Worm (Caenorhabditis elegans) whole organism, L1 larva: ENCODE data around the gene K07F5.16.
"Not testable (repeated sequence)": the region's sequence is repeated elsewhere in the genome, so short reads cannot be mapped to it uniquely, and the experiment has no call there.

Source experiments
- C04F5.9 ChIP-seq: sonication (generic microtip); optimal IDR thresholded peaks from 2 replicates; lab custom pipeline; 2016; ENCODE audit warnings: missing genetic modification characterization, missing compliant biosample characterization
- C16A3.4 ChIP-seq: fragments of 150-350 bp; optimal IDR thresholded peaks from 2 replicates; lab custom pipeline; 2014; ENCODE audit warnings: missing biosample characterization, missing genetic modification characterization
- Y116A8C.19 ChIP-seq: sonication (generic microtip); optimal IDR thresholded peaks from 2 replicates; lab custom pipeline; 2016; ENCODE audit warnings: missing compliant biosample characterization, missing genetic modification characterization, borderline replicate concordance
- aha-1 ChIP-seq: fragments of 150-350 bp; optimal IDR thresholded peaks from 2 replicates; lab custom pipeline; 2014; ENCODE audit warnings: missing biosample characterization, missing genetic modification characterization
- ama-1 ChIP-seq: fragments of 150-350 bp; optimal IDR thresholded peaks from 2 replicates; lab custom pipeline; 2014
- ceh-82 ChIP-seq, 3 experiments: fragments of 150-350 bp in 1 of 3; sonication (generic microtip) in 2 of 3; optimal IDR thresholded peaks; 2 replicates each; lab custom pipeline; 2014 to 2017; ENCODE audit warnings: missing biosample characterization in 3 of 3, missing genetic modification characterization in 3 of 3
- ceh-88 ChIP-seq: fragments of 200-800 bp; sonication (Bioruptor generic); IDR thresholded peaks from 2 replicates; pipeline ENCODE4 v1.3.6; 2022; ENCODE audit warnings: missing genetic modification characterization, missing compliant biosample characterization
- ceh-90 ChIP-seq: sonication (generic microtip); optimal IDR thresholded peaks from 2 replicates; lab custom pipeline; 2016; ENCODE audit warnings: missing genetic modification characterization, missing compliant biosample characterization
- ces-1 ChIP-seq: fragments of 150-350 bp; optimal IDR thresholded peaks from 2 replicates; lab custom pipeline; 2014; ENCODE audit warnings: missing biosample characterization, missing genetic modification reagents, missing genetic modification characterization
- efl-3 ChIP-seq: fragments of 200-800 bp; sonication (Bioruptor generic); optimal IDR thresholded peaks from 2 replicates; lab custom pipeline; 2018; ENCODE audit warnings: mild to moderate bottlenecking, missing genetic modification characterization, missing compliant biosample characterization
- elt-3 ChIP-seq, 6 experiments: fragments of 150-350 bp in 1 of 6; sonication (generic microtip); optimal IDR thresholded peaks; 2 replicates each; lab custom pipeline; 2017 to 2018; ENCODE audit warnings: missing biosample characterization in 6 of 6, missing genetic modification characterization in 6 of 6, inconsistent platforms in 1 of 6
- ets-5 ChIP-seq: fragments of 200-800 bp; sonication (Bioruptor generic); IDR thresholded peaks from 2 replicates; pipeline ENCODE4 v1.3.6; 2022; ENCODE audit warnings: missing genetic modification characterization, missing compliant biosample characterization
- fos-1 ChIP-seq: fragments of 150-350 bp; optimal IDR thresholded peaks from 2 replicates; lab custom pipeline; 2014; ENCODE audit warnings: missing biosample characterization, missing genetic modification characterization
- grh-1 ChIP-seq: fragments of 200-800 bp; sonication (Bioruptor generic); IDR thresholded peaks from 2 replicates; pipeline ENCODE4 v1.3.6; 2022; ENCODE audit warnings: missing genetic modification reagents, missing genetic modification characterization, missing compliant biosample characterization
- hlh-17 ChIP-seq: fragments of 200-800 bp; sonication (Bioruptor generic); optimal IDR thresholded peaks from 2 replicates; lab custom pipeline; 2018; ENCODE audit warnings: missing genetic modification characterization, mild to moderate bottlenecking, missing compliant biosample characterization, moderate library complexity, borderline replicate concordance
- hlh-4 ChIP-seq: sonication (generic microtip); optimal IDR thresholded peaks from 2 replicates; lab custom pipeline; 2016; ENCODE audit warnings: mild to moderate bottlenecking, missing genetic modification characterization, missing compliant biosample characterization
- irx-1 ChIP-seq: sonication (generic microtip); optimal IDR thresholded peaks from 2 replicates; lab custom pipeline; 2016; ENCODE audit warnings: missing genetic modification characterization, missing compliant biosample characterization
- jun-1 ChIP-seq: fragments of 150-350 bp; optimal IDR thresholded peaks from 2 replicates; lab custom pipeline; 2014; ENCODE audit warnings: missing biosample characterization, missing genetic modification reagents, missing genetic modification characterization
- nhr-20 ChIP-seq: sonication (generic microtip); optimal IDR thresholded peaks from 2 replicates; lab custom pipeline; 2016; ENCODE audit warnings: mild to moderate bottlenecking, missing genetic modification characterization, missing compliant biosample characterization
- nhr-237 ChIP-seq: fragments of 150-350 bp; optimal IDR thresholded peaks from 2 replicates; lab custom pipeline; 2014; ENCODE audit warnings: missing biosample characterization, missing genetic modification characterization
- nhr-28 ChIP-seq: fragments of 150-350 bp; optimal IDR thresholded peaks from 2 replicates; lab custom pipeline; 2014; ENCODE audit warnings: missing biosample characterization, missing genetic modification characterization
- nhr-47 ChIP-seq: sonication (generic microtip); optimal IDR thresholded peaks from 2 replicates; lab custom pipeline; 2016; ENCODE audit warnings: mild to moderate bottlenecking, missing genetic modification characterization, moderate library complexity, missing compliant biosample characterization
- nhr-84 ChIP-seq: sonication (generic microtip); optimal IDR thresholded peaks from 2 replicates; lab custom pipeline; 2017; ENCODE audit warnings: missing biosample characterization, missing genetic modification characterization
- nhr-85 ChIP-seq: sonication (generic microtip); peaks from one replicate; lab custom pipeline; 2016; ENCODE audit warnings: missing genetic modification characterization, inconsistent platforms, missing compliant biosample characterization
- pqm-1 ChIP-seq: sonication (generic microtip); optimal IDR thresholded peaks from 3 replicates; lab custom pipeline; 2017; ENCODE audit warnings: missing biosample characterization, missing genetic modification characterization
- skn-1 ChIP-seq: fragments of 150-350 bp; optimal IDR thresholded peaks from 2 replicates; lab custom pipeline; 2014; ENCODE audit warnings: missing biosample characterization, missing genetic modification characterization
- snpc-4 ChIP-seq: fragments of 150-350 bp; optimal IDR thresholded peaks from 2 replicates; lab custom pipeline; 2014; ENCODE audit warnings: missing biosample characterization, missing genetic modification characterization
- tbx-2 ChIP-seq: sonication (generic microtip); optimal IDR thresholded peaks from 2 replicates; lab custom pipeline; 2016; ENCODE audit warnings: missing genetic modification characterization, missing compliant biosample characterization
- unc-86 ChIP-seq: sonication (generic microtip); optimal IDR thresholded peaks from 2 replicates; lab custom pipeline; 2016; ENCODE audit warnings: missing genetic modification characterization, missing compliant biosample characterization
- unc-98 ChIP-seq: fragments of 200-800 bp; sonication (Bioruptor generic); IDR thresholded peaks from 2 replicates; pipeline ENCODE4 v1.3.6; 2022; ENCODE audit warnings: missing genetic modification characterization, missing compliant biosample characterization
- vab-15 ChIP-seq: sonication (generic microtip); optimal IDR thresholded peaks from 2 replicates; lab custom pipeline; 2017; ENCODE audit warnings: missing genotype, mild to moderate bottlenecking, missing genetic modification characterization, missing compliant biosample characterization
- xbp-1 ChIP-seq: sonication (generic microtip); optimal IDR thresholded peaks from 2 replicates; lab custom pipeline; 2016; ENCODE audit warnings: missing genetic modification characterization, missing compliant biosample characterization
- zag-1 ChIP-seq: fragments of 150-350 bp; optimal IDR thresholded peaks from 2 replicates; lab custom pipeline; 2014; ENCODE audit warnings: missing biosample characterization, missing genetic modification characterization

The K07F5.16 gene

ce11 chrIV:9833337-9833736, 30.6 kb upstream of the K07F5.16 start:
- TF ChIP-seq irx-1 (tag; lab: Kevin White, UChicago) (no peak), nhr-47 (tag; lab: Kevin White, UChicago) (no peak), vab-15 (tag; lab: Kevin White, UChicago) (no peak), elt-3 (tag; optimal IDR thresholded peaks at IDR 0.05; lab: Kevin White, UChicago) (no peak), skn-1 (tag; lab: Kevin White, UChicago) (no peak), efl-3 (GFP tag; lab: Kevin White, UChicago) (no peak), unc-86 (tag; lab: Kevin White, UChicago) (no peak)

- TF ChIP-seq xbp-1 (tag; lab: Kevin White, UChicago), result no peak
- no peak for TF ChIP-seq hlh-4 (tag; lab: Kevin White, UChicago)
- no peak for TF ChIP-seq nhr-84 (tag; lab: Kevin White, UChicago)
- TF ChIP-seq irx-1 (tag; lab: Kevin White, UChicago), result no peak
- no peak for TF ChIP-seq unc-98 (GFP tag; lab: Robert Waterston, UW)
- TF ChIP-seq vab-15 (tag; lab: Kevin White, UChicago), result no peak
- TF ChIP-seq hlh-17 (GFP tag; lab: Kevin White, UChicago), result no peak
- TF ChIP-seq ces-1 (GFP tag; lab: Kevin White, UChicago), result no peak
- TF ChIP-seq fos-1, result no peak
- TF ChIP-seq nhr-28, result no peak
- TF ChIP-seq nhr-20 (tag; lab: Kevin White, UChicago), result no peak
Observed at ce11 chrIV:9836317-9836716, 27.6 kb upstream of the K07F5.16 start, which contains the start of gene msp-81. TSS of gene msp-81 (minus strand) at chrIV:9836417.

ce11 chrIV:9837349-9837748, 26.6 kb upstream of the K07F5.16 start, which contains the start of gene msp-10:
TSS of gene msp-10 (plus strand) at chrIV:9837649.
- TF ChIP-seq jun-1, tbx-2, C16A3.4 (tag; lab: Kevin White, UChicago): not testable (repeated sequence)

ce11 chrIV:9840984-9841590, 22.8 kb upstream of the K07F5.16 start, which contains the start of the genes kin-24 and msp-56:
TSS of gene kin-24 (minus strand) at chrIV:9841084.
TSS of gene msp-56 (plus strand) at chrIV:9841540.
- TF ChIP-seq pqm-1 (tag; lab: Kevin White, UChicago) (no peak), ama-1 (lab: Kevin White, UChicago) (no peak), nhr-85 (tag; lab: Kevin White, UChicago) (no peak), fos-1 (no peak), aha-1 (tag; lab: Kevin White, UChicago) (no peak), nhr-237 (tag; lab: Kevin White, UChicago) (no peak), xbp-1 (tag; lab: Kevin White, UChicago) (no peak)

- no peak for TF ChIP-seq ceh-88 (GFP tag; lab: Robert Waterston, UW)
- TF ChIP-seq fos-1, result no peak
- no peak for TF ChIP-seq zag-1
- no peak for TF ChIP-seq elt-3 (tag; optimal IDR thresholded peaks at IDR 0.05; lab: Kevin White, UChicago)
- TF ChIP-seq ceh-82 (tag; optimal IDR thresholded peaks at IDR 0.05; lab: Kevin White, UChicago), result no peak
- no peak for TF ChIP-seq ceh-90 (tag; lab: Kevin White, UChicago)
- no peak for TF ChIP-seq grh-1
- TF ChIP-seq Y116A8C.19 (tag; lab: Kevin White, UChicago), result no peak
- no peak for TF ChIP-seq snpc-4
- TF ChIP-seq C04F5.9 (tag; lab: Kevin White, UChicago), result no peak
- TF ChIP-seq ets-5 (GFP tag; lab: Robert Waterston, UW), result no peak
Observed at ce11 chrIV:9842071-9842470, 21.8 kb upstream of the K07F5.16 start, which contains the start of gene K07F5.17. TSS of gene K07F5.17 (plus strand) at chrIV:9842371.
